Fruit fly (Drosophila melanogaster) S2 (cell line): ENCODE measurements around the gene Rab14.

Source experiments
- CG8478 ChIP-seq: fragments of >200 bp; optimal IDR thresholded peaks from 2 replicates; lab custom pipeline; 2018
- CTCF ChIP-seq, 2 experiments: fragments of >200 bp; optimal IDR thresholded peaks; 2 replicates each; lab custom pipeline; 2018

DNA sequence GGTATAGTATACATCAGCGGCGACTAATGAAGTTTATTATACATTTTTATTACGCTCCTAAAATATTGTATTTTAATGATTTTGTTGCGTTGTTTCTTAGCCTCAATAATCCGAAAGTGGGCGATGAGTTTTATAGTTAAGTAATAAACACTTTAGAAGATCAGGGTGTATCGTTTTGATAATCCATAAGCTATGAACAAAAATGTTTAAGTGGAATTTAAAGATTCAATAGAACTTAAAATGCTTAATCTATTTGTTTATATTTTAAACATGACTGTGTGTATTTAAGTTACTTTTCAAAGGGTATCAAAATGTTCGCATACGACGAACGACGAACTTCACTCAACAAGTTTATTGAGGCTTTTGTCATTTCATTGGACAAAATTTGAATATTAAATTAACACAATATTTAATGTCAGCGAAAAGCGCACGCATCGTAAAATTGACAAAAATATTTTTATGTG, 17.3 kb downstream of the Rab14 start:
- TF ChIP-seq CTCF (optimal IDR thresholded peaks at IDR 0.05; lab: Kevin White, UChicago) (no peak), CG8478 (lab: Kevin White, UChicago) (no peak)
